Worm (Caenorhabditis elegans): ENCODE measurements around the gene T10H4.13.

T10H4.13 gene

ce11 chrV:15216705-15217104 lies 50.6 kb downstream of the T10H4.13 start, which contains the start of gene sri-25:
Gene sri-25, plus strand, starts transcription at chrV:15217005.
- TF ChIP-seq nhr-47 (tag; optimal IDR thresholded peaks at IDR 0.05) (no peak), pqm-1 (tag; optimal IDR thresholded peaks at IDR 0.05) (no peak), tbx-2 (tag; optimal IDR thresholded peaks at IDR 0.05) (no peak), efl-3 (GFP tag; optimal IDR thresholded peaks at IDR 0.05) (no peak), unc-86 (tag; optimal IDR thresholded peaks at IDR 0.05) (no peak), fos-1 (tag; optimal IDR thresholded peaks at IDR 0.05) (no peak), ceh-8 (GFP tag; optimal IDR thresholded peaks at IDR 0.05) (no peak), fkh-10 (GFP tag; optimal IDR thresholded peaks at IDR 0.05) (no peak), snu-23 (GFP tag; optimal IDR thresholded peaks at IDR 0.05) (no peak), elt-3 (tag; optimal IDR thresholded peaks at IDR 0.05) (no peak), efl-1 (optimal IDR thresholded peaks at IDR 0.05) (no peak), efl-1 (GFP tag; optimal IDR thresholded peaks at IDR 0.05 in 1 of 2) (no peak), aly-2 (tag; optimal IDR thresholded peaks at IDR 0.05) (no peak), lir-3 (tag; optimal IDR thresholded peaks at IDR 0.05; ENCODE audit: poor library complexity) (no peak), lin-15B (tag; optimal IDR thresholded peaks at IDR 0.05) (no peak), mab-9 (GFP tag; IDR thresholded peaks at IDR 0.05) (no peak), nhr-19 (GFP tag; conservative IDR thresholded peaks at IDR 0.05) (no peak), ama-1 (optimal IDR thresholded peaks at IDR 0.05) (no peak), pax-3 (tag; optimal IDR thresholded peaks at IDR 0.05) (no peak), blmp-1 (tag; optimal IDR thresholded peaks at IDR 0.05) (no peak)
